Fruit fly (Drosophila melanogaster) whole organism, prepupa: ENCODE measurements around the gene Klp61F.

ENCODE experiments used
- CG1621 ChIP-seq: fragments of 200-800 bp; sonication (Bioruptor generic); optimal IDR thresholded peaks from 3 replicates; lab custom pipeline; 2018; ENCODE audit warnings: missing biosample characterization, mild to moderate bottlenecking, missing genetic modification characterization
- Smox ChIP-seq: fragments of 200-800 bp; sonication (Bioruptor generic); optimal IDR thresholded peaks from 3 replicates; lab custom pipeline; 2016; ENCODE audit warnings: missing biosample characterization, missing genetic modification characterization

DNA sequence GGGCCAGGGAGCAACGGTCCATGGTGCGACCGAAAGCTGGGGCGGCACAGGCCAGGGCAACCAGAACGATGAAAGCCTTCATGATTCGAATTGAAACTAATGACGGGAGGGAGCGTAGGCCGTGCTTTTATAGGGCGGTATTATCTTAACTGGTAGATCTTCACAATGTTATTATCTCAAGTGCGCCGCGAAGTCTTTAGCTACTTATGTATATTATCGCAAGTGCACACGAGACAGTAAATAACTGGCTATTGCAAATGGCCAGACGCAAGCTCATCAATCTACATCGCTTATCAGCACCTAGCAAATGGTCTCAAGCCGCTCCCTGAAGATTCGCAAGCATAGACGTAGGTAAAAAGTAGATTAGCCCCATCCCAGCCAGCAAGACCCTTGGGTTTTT is 34.6 kb downstream of the Klp61F start, which contains the start of gene LysD:
- TF ChIP-seq Smox (GFP tag; lab: Kevin White, UChicago) (no peak), CG1621 (tag; lab: Kevin White, UChicago) (no peak)
